Worm (Caenorhabditis elegans) whole organism, late embryonic: ENCODE data around the gene F35B3.7.
A peak's percentile ranks its signal among the peaks of the same experiment; 100 is the strongest.

Experiments used
- C08G9.2 ChIP-seq: sonication (generic microtip); optimal IDR thresholded peaks from 2 replicates; lab custom pipeline; 2016; ENCODE audit warnings: mild to moderate bottlenecking, missing genetic modification characterization, moderate library complexity, missing compliant biosample characterization
- C38D4.7 ChIP-seq: fragments of 200-800 bp; sonication (Bioruptor generic); optimal IDR thresholded peaks from 2 replicates; lab custom pipeline; 2018; ENCODE audit warnings: mild to moderate bottlenecking, missing genetic modification characterization, moderate library complexity, missing compliant biosample characterization
- F13H6.1 ChIP-seq: sonication (generic microtip); optimal IDR thresholded peaks from 2 replicates; lab custom pipeline; 2016; ENCODE audit warnings: missing genetic modification characterization, missing compliant biosample characterization
- K02D7.2 ChIP-seq: sonication (generic microtip); optimal IDR thresholded peaks from 2 replicates; lab custom pipeline; 2017; ENCODE audit warnings: mild to moderate bottlenecking, missing genetic modification characterization, missing compliant biosample characterization
- ceh-18 ChIP-seq: sonication (generic microtip); optimal IDR thresholded peaks from 2 replicates; lab custom pipeline; 2016; ENCODE audit warnings: missing genetic modification characterization, missing compliant biosample characterization
- ceh-2 ChIP-seq: sonication (generic microtip); optimal IDR thresholded peaks from 2 replicates; lab custom pipeline; 2016; ENCODE audit warnings: missing genotype, missing genetic modification characterization, missing compliant biosample characterization
- ceh-22 ChIP-seq: sonication (generic microtip); optimal IDR thresholded peaks from 2 replicates; lab custom pipeline; 2017; ENCODE audit warnings: missing biosample characterization, missing genetic modification characterization
- ceh-30 ChIP-seq: fragments of 150-350 bp; optimal IDR thresholded peaks from 2 replicates; lab custom pipeline; 2014; ENCODE audit warnings: missing biosample characterization, missing genetic modification characterization
- ceh-34 ChIP-seq: sonication (generic microtip); optimal IDR thresholded peaks from 2 replicates; lab custom pipeline; 2016; ENCODE audit warnings: mild to moderate bottlenecking, missing genetic modification characterization, missing compliant biosample characterization
- ceh-48 ChIP-seq: sonication (generic microtip); optimal IDR thresholded peaks from 2 replicates; lab custom pipeline; 2016; ENCODE audit warnings: missing genetic modification characterization, inconsistent platforms, missing compliant biosample characterization
- che-1 ChIP-seq: sonication (generic microtip); optimal IDR thresholded peaks from 2 replicates; lab custom pipeline; 2016; ENCODE audit warnings: mild to moderate bottlenecking, missing genetic modification characterization, missing compliant biosample characterization
- dmd-4 ChIP-seq: sonication (generic microtip); optimal IDR thresholded peaks from 2 replicates; lab custom pipeline; 2016; ENCODE audit warnings: borderline replicate concordance, missing genetic modification characterization, missing compliant biosample characterization
- elt-2 ChIP-seq: sonication (generic microtip); optimal IDR thresholded peaks from 2 replicates; lab custom pipeline; 2016; ENCODE audit warnings: missing genetic modification reagents, missing genetic modification characterization, missing compliant biosample characterization
- elt-4 ChIP-seq: sonication (generic microtip); optimal IDR thresholded peaks from 2 replicates; lab custom pipeline; 2016; ENCODE audit warnings: missing genetic modification characterization, missing compliant biosample characterization
- eyg-1 ChIP-seq: sonication (generic microtip); optimal IDR thresholded peaks from 2 replicates; lab custom pipeline; 2016; ENCODE audit warnings: missing genotype, missing genetic modification characterization, missing compliant biosample characterization
- fax-1 ChIP-seq: sonication (generic microtip); optimal IDR thresholded peaks from 2 replicates; lab custom pipeline; 2016; ENCODE audit warnings: missing genotype, missing genetic modification characterization, missing compliant biosample characterization
- fkh-10 ChIP-seq: fragments of 150-350 bp; optimal IDR thresholded peaks from 2 replicates; lab custom pipeline; 2014; ENCODE audit warnings: missing biosample characterization, missing genetic modification reagents, missing genetic modification characterization
- hlh-13 ChIP-seq: fragments of 200-800 bp; sonication (Bioruptor generic); optimal IDR thresholded peaks from 2 replicates; lab custom pipeline; 2018; ENCODE audit warnings: mild to moderate bottlenecking, missing genetic modification characterization, missing compliant biosample characterization
- hlh-15 ChIP-seq: sonication (generic microtip); optimal IDR thresholded peaks from 2 replicates; lab custom pipeline; 2016; ENCODE audit warnings: missing genetic modification characterization, missing compliant biosample characterization
- hlh-8 ChIP-seq: sonication (generic microtip); optimal IDR thresholded peaks from 2 replicates; lab custom pipeline; 2016; ENCODE audit warnings: missing genotype, missing genetic modification characterization, missing compliant biosample characterization
- lin-11 ChIP-seq: fragments of 200-800 bp; sonication (Bioruptor generic); optimal IDR thresholded peaks from 2 replicates; lab custom pipeline; 2018; ENCODE audit warnings: mild to moderate bottlenecking, missing genetic modification characterization, missing compliant biosample characterization
- madf-2 ChIP-seq: sonication (generic microtip); optimal IDR thresholded peaks from 2 replicates; lab custom pipeline; 2017; ENCODE audit warnings: missing genetic modification characterization, missing compliant biosample characterization
- mec-3 ChIP-seq: sonication (generic microtip); optimal IDR thresholded peaks from 2 replicates; lab custom pipeline; 2016; ENCODE audit warnings: borderline replicate concordance, missing genetic modification characterization, missing compliant biosample characterization
- nfya-1 ChIP-seq: sonication (generic microtip); optimal IDR thresholded peaks from 2 replicates; lab custom pipeline; 2017; ENCODE audit warnings: missing genetic modification characterization, mild to moderate bottlenecking, missing compliant biosample characterization, antibody characterized with exemption, moderate library complexity
- odd-2 ChIP-seq: sonication (generic microtip); optimal IDR thresholded peaks from 2 replicates; lab custom pipeline; 2017; ENCODE audit warnings: antibody characterized with exemption, mild to moderate bottlenecking, missing genetic modification characterization, missing compliant biosample characterization
- pat-9 ChIP-seq: fragments of 200-800 bp; sonication (Bioruptor generic); optimal IDR thresholded peaks from 2 replicates; lab custom pipeline; 2018; ENCODE audit warnings: mild to moderate bottlenecking, missing genetic modification characterization, moderate library complexity, missing compliant biosample characterization
- pros-1 ChIP-seq: fragments of 150-350 bp; optimal IDR thresholded peaks from 2 replicates; lab custom pipeline; 2014; ENCODE audit warnings: missing biosample characterization, missing genetic modification reagents, missing genetic modification characterization
- rnt-1 ChIP-seq: sonication (generic microtip); optimal IDR thresholded peaks from 2 replicates; lab custom pipeline; 2016; ENCODE audit warnings: missing genetic modification characterization, missing compliant biosample characterization
- sdc-2 ChIP-seq: sonication (generic microtip); optimal IDR thresholded peaks from 2 replicates; lab custom pipeline; 2016; ENCODE audit warnings: missing genotype, missing genetic modification characterization, missing compliant biosample characterization
- sox-2 ChIP-seq: fragments of 200-800 bp; sonication (Bioruptor generic); IDR thresholded peaks from 2 replicates; pipeline ENCODE4 v1.3.6; 2022; ENCODE audit warnings: missing genetic modification reagents, missing genetic modification characterization, missing compliant biosample characterization
- sox-4 ChIP-seq: sonication (generic microtip); optimal IDR thresholded peaks from 2 replicates; lab custom pipeline; 2017; ENCODE audit warnings: mild to moderate bottlenecking, missing genetic modification characterization, inconsistent platforms, missing compliant biosample characterization
- unc-42 ChIP-seq: sonication (generic microtip); optimal IDR thresholded peaks from 2 replicates; lab custom pipeline; 2016; ENCODE audit warnings: missing genotype, missing genetic modification characterization, missing compliant biosample characterization
- unc-55 ChIP-seq: sonication (generic microtip); optimal IDR thresholded peaks from 2 replicates; lab custom pipeline; 2017; ENCODE audit warnings: missing biosample characterization, missing genetic modification reagents, missing genetic modification characterization
- ztf-16 ChIP-seq: sonication (generic microtip); optimal IDR thresholded peaks from 2 replicates; lab custom pipeline; 2017; ENCODE audit warnings: missing genetic modification characterization, missing compliant biosample characterization

The F35B3.7 gene

DNA sequence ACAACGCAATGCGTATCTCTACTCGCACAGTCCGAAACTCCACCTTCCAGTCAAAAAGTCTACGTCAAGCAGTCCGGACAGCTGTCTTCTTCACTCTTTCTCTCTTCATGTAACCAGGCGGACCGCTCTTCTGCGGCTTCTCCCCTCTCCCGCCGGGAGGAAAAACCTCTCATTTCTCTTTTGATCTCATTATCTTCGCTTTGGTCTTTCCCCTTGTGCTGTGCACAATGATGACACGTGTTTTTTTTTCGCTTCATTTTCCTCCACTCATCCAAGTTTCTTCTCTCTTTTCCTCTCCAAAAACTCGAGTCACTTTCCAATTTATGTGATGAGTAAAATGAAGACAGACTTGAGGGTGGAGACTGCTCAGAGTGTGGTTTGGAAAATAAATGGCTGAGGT is at the start of gene F35B3.7:
Gene F35B3.7, minus strand, starts transcription at position 133 of the 400 bp plus-strand sequence.
- TF ChIP-seq ceh-2 (tag; lab: Kevin White, UChicago) (no peak), C38D4.7 (GFP tag; lab: Kevin White, UChicago) (no peak), rnt-1 (tag; lab: Kevin White, UChicago) (peak; percentile 44), madf-2 (tag; lab: Kevin White, UChicago) (no peak), unc-55 (GFP tag; lab: Kevin White, UChicago) (peak; percentile 14), ceh-18 (tag; lab: Kevin White, UChicago) (peak; percentile 84)

- no peak for TF ChIP-seq sox-2 (GFP tag; lab: Robert Waterston, UW)
- TF ChIP-seq ztf-16 (tag; lab: Kevin White, UChicago), result no peak
- no peak for TF ChIP-seq ceh-34 (tag; lab: Kevin White, UChicago)
- no peak for TF ChIP-seq C08G9.2 (tag; lab: Kevin White, UChicago)
- no peak for TF ChIP-seq che-1 (tag; lab: Kevin White, UChicago)
- TF ChIP-seq eyg-1 (tag; lab: Kevin White, UChicago), result no peak
- TF ChIP-seq F13H6.1 (tag; lab: Kevin White, UChicago), result no peak
- no peak for TF ChIP-seq rnt-1 (tag; lab: Kevin White, UChicago)
- no peak for TF ChIP-seq elt-2 (tag; lab: Kevin White, UChicago)
- no peak for TF ChIP-seq sdc-2 (tag; lab: Kevin White, UChicago)
- no peak for TF ChIP-seq dmd-4 (tag; lab: Kevin White, UChicago)
- no peak for TF ChIP-seq elt-4 (tag; lab: Kevin White, UChicago)
- no peak for TF ChIP-seq ceh-48 (tag; lab: Kevin White, UChicago)
These were observed 49.5 kb upstream of the F35B3.7 start, which contains the start of gene sod-3 for ce11 chrX:17092416-17092815. Gene sod-3, plus strand, starts transcription at chrX:17092753.

DNA sequence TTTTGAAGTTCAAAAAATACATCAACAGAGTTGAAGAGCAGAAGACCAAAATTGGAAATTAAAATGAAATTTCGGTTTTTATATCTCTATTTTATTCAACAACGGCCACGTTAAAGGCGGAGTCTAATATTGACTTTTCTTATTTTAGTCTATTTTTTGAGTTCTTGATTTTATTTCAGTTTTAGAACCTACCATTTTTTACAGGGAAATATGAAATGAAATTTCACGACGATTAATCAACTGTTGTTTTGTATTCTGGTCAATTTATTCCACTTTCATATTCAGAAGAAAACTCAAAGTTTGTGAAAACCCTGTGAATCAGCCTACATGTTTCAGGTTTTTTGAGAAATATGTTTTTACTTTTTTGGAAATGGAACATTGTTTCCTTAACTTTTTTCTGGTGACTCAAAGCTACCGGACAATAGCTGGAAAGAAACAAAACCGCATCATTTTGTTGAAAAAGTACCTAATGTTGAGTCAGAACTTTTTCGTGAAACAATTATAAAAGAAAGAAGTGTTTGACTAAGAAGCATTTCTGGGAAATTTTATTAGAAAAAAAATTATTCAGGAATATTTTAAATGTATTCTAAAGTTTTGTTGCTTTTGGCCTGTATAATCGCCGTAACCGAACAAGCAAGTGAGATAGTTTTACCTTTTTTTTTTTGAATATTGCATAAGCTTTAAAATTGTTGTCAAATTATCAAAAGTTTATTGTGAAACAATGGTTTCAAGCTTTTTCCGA is 37.9 kb upstream of the F35B3.7 start, which contains the start of the genes irld-23 and C08A9.10:
Gene irld-23, minus strand, starts transcription at position 51 of the 742 bp plus-strand sequence.
Gene C08A9.10, plus strand, starts transcription at position 545 of the 742 bp plus-strand sequence.
- no peak for TF ChIP-seq sdc-2 (tag; lab: Kevin White, UChicago)
- no peak for TF ChIP-seq ceh-22 (tag; lab: Kevin White, UChicago)
- TF ChIP-seq C08G9.2 (tag; lab: Kevin White, UChicago), result no peak
- no peak for TF ChIP-seq hlh-13 (GFP tag; lab: Kevin White, UChicago)
- TF ChIP-seq hlh-15 (tag; lab: Kevin White, UChicago), result no peak
- no peak for TF ChIP-seq dmd-4 (tag; lab: Kevin White, UChicago)
- no peak for TF ChIP-seq pat-9
- TF ChIP-seq fkh-10 (GFP tag; lab: Kevin White, UChicago), result no peak
- TF ChIP-seq fax-1 (tag; lab: Kevin White, UChicago), result no peak
- no peak for TF ChIP-seq pros-1 (tag; lab: Kevin White, UChicago)
- TF ChIP-seq odd-2, result no peak
- no peak for TF ChIP-seq K02D7.2 (tag; lab: Kevin White, UChicago)
- TF ChIP-seq ceh-30 (tag; lab: Kevin White, UChicago), result no peak
- no peak for TF ChIP-seq mec-3 (tag; lab: Kevin White, UChicago)

DNA sequence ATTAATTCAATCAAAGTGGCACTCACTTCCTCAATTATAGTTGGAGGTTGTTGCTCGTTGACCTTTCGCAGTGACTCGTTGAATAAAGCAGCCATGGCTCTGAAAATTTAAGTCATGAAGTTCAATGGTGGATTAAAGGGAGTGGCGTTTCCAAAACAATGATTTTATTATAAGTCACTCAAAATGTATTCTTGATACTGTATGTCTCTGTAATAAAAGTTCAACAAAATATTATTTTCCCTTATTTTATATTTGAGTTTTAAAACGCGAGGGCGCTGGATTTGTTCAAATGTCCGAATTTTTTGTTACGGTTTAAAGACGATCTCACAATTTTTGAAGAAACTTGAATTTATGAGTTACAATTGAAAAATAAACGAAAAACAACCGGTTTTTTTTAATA is 29.2 kb upstream of the F35B3.7 start, which contains the start of gene C30G4.4:
Gene C30G4.4, minus strand, starts transcription at position 101 of the 400 bp plus-strand sequence.
- no peak for TF ChIP-seq sdc-2 (tag; lab: Kevin White, UChicago)
- TF ChIP-seq F13H6.1 (tag; lab: Kevin White, UChicago), result no peak
- TF ChIP-seq sox-4, result no peak

ce11 chrX:17070495-17070894 is 27.6 kb upstream of the F35B3.7 start:
- TF ChIP-seq hlh-8 (tag; lab: Kevin White, UChicago) (no peak), ceh-48 (tag; lab: Kevin White, UChicago) (no peak), unc-42 (no peak), elt-4 (tag; lab: Kevin White, UChicago) (no peak), madf-2 (tag; lab: Kevin White, UChicago) (no peak), mec-3 (tag; lab: Kevin White, UChicago) (no peak), C38D4.7 (GFP tag; lab: Kevin White, UChicago) (no peak), lin-11 (tag; lab: Kevin White, UChicago) (no peak), nfya-1 (no peak)
